Worm (Caenorhabditis elegans): ENCODE data around the gene nhr-11.
A peak's percentile ranks its signal among the peaks of the same experiment; 100 is the strongest.

Gene nhr-11

DNA sequence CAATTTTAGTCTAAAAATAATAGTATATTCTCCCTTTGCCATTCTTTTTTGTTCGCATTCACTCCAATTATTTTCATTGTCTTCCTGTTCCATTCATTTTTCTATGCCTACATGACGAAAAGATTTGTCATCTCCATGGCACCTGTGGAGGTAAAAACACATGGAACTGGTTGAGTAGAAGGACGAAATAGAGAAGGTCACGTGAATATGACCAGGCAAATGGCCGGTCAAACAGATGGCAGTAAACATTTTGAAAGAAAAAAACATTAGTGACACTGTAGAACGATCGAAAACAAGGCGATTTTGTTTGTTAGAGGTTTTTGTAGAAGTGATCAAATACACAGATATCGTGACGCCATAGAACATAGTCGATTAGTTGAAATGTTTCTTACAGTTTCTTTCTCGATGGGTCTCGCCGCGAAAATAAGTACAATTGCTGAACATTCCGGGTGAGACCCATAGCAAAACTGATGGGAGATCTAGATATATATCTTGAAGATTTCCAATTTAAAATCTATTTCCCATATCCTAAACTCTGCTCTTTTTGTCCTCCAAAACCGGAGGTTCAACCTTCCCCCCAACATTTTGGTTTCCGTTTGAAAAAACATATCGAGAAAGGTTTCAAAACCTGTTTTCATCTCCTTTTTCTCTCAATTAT lies 20.9 kb downstream of the nhr-11 start (continued):
- TF ChIP-seq lin-35 (GFP tag; optimal IDR thresholded peaks at IDR 0.05) (peak in 1 of 2 experiments; percentile 50), nhr-71 (tag; optimal IDR thresholded peaks at IDR 0.05) (peak; percentile 43), sptf-1 (tag; optimal IDR thresholded peaks at IDR 0.05) (no peak), elt-3 (tag; optimal IDR thresholded peaks at IDR 0.05) (peak in 2 of 6 experiments; percentile 10 to 55), lin-39 (tag; optimal IDR thresholded peaks at IDR 0.05) (no peak), hlh-4 (tag; optimal IDR thresholded peaks at IDR 0.05) (no peak)

DNA sequence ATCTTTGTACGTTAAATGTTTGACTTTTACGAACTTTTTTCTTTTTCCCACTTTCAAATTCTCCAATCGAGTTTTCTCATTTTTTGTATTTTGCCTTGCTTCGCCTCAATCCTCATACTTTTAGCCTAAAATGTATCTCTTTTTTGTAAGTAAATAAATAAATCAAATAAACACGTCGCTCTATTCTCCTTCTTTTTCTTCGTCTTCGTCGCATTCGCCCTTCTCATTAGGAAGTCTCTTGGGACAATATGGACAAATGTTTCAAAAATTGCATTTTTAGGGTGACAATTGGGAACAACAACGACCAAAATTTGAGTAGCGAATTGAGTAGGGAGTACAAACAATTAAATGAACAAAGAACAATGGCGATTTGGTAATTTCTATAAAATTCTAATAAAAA lies 22.2 kb downstream of the nhr-11 start:
- TF ChIP-seq irx-1 (tag; optimal IDR thresholded peaks at IDR 0.05) (no peak), snu-23 (GFP tag; optimal IDR thresholded peaks at IDR 0.05) (no peak), lin-15B (tag; optimal IDR thresholded peaks at IDR 0.05) (no peak), dsc-1 (tag; optimal IDR thresholded peaks at IDR 0.05) (no peak), lin-14 (GFP tag; optimal IDR thresholded peaks at IDR 0.05) (peak; percentile 86), hlh-4 (tag; optimal IDR thresholded peaks at IDR 0.05) (no peak), tbx-2 (tag; optimal IDR thresholded peaks at IDR 0.05) (peak; percentile 43), xbp-1 (tag; optimal IDR thresholded peaks at IDR 0.05) (no peak), efl-1 (optimal IDR thresholded peaks at IDR 0.05) (peak in 1 of 2 experiments; percentile 5), efl-1 (GFP tag; optimal IDR thresholded peaks at IDR 0.05 in 1 of 2) (peak in 1 of 2 experiments; percentile 51), ces-1 (GFP tag; optimal IDR thresholded peaks at IDR 0.05) (peak; percentile 84), elt-3 (tag; optimal IDR thresholded peaks at IDR 0.05) (no peak), sox-4 (tag; optimal IDR thresholded peaks at IDR 0.05) (no peak), sup-37 (GFP tag; optimal IDR thresholded peaks at IDR 0.05) (no peak), nhr-71 (tag; optimal IDR thresholded peaks at IDR 0.05) (peak; percentile 25), nhr-90 (tag; optimal IDR thresholded peaks at IDR 0.05; ENCODE audit: poor library complexity) (no peak), mep-1 (tag; optimal IDR thresholded peaks at IDR 0.05) (peak; percentile 1), unc-130 (tag; optimal IDR thresholded peaks at IDR 0.05) (no peak), fkh-10 (GFP tag; optimal IDR thresholded peaks at IDR 0.05) (peak; percentile 68), dpl-1 (GFP tag; optimal IDR thresholded peaks at IDR 0.05) (peak in 1 of 3 experiments; percentile 7), aha-1 (tag; optimal IDR thresholded peaks at IDR 0.05) (no peak), unc-98 (GFP tag; IDR thresholded peaks at IDR 0.05) (no peak), ama-1 (optimal IDR thresholded peaks at IDR 0.05) (no peak), rnt-1 (tag; optimal IDR thresholded peaks at IDR 0.05) (no peak), Y116A8C.19 (tag; optimal IDR thresholded peaks at IDR 0.05; ENCODE audit: borderline replicate concordance) (no peak), zag-1 (tag; optimal IDR thresholded peaks at IDR 0.05) (peak; percentile 2), elt-2 (tag; optimal IDR thresholded peaks at IDR 0.05) (no peak)

DNA sequence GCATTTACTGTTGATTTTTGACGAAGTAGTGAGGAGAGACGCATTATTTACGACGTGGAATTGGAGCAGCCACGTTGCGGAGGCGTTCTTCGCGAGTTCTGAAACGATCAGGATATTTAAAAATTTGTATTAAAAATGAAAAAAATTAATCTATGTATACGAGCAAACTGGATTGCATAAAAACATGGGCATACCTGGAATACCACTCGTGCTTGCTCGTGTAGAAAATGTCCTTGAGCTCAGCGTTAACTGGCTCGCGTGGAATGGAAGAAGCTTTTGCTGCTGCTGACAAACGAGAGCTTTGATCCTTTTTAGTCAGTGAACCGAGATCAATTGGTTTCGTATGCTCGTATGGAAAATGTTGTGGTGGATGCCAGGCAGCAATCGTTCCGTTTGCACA lies 24.1 kb downstream of the nhr-11 start, which contains the start of gene lpl-1:
TSS of gene lpl-1 (minus strand) at position 101 of the 400 bp plus-strand sequence.
- no peak for TF ChIP-seq fkh-8 (tag; optimal IDR thresholded peaks at IDR 0.05)
- no peak for TF ChIP-seq nhr-19 (GFP tag; conservative IDR thresholded peaks at IDR 0.05)
- no peak for TF ChIP-seq zip-4 (GFP tag; optimal IDR thresholded peaks at IDR 0.05)
- no peak for TF ChIP-seq pag-3 (tag; optimal IDR thresholded peaks at IDR 0.05; ENCODE audit: borderline replicate concordance, insufficient read depth)
- no peak for TF ChIP-seq efl-1 (optimal IDR thresholded peaks at IDR 0.05)
- no peak for TF ChIP-seq efl-1 (GFP tag; optimal IDR thresholded peaks at IDR 0.05 in 1 of 2)
- no peak for TF ChIP-seq efl-3 (GFP tag; optimal IDR thresholded peaks at IDR 0.05)
- no peak for TF ChIP-seq alr-1 (tag; optimal IDR thresholded peaks at IDR 0.05; ENCODE audit: borderline replicate concordance)
- TF ChIP-seq ceh-88 (GFP tag; IDR thresholded peaks at IDR 0.05), result no peak
- no peak for TF ChIP-seq ceh-90 (tag; optimal IDR thresholded peaks at IDR 0.05)
- no peak for TF ChIP-seq sptf-1 (tag; optimal IDR thresholded peaks at IDR 0.05)
